Worm (Caenorhabditis elegans) whole organism, L3 larva: ENCODE data around the gene AH6.3.
A peak's percentile ranks its signal among the peaks of the same experiment; 100 is the strongest.

Source experiments
- ZK546.5 ChIP-seq: sonication (generic microtip); optimal IDR thresholded peaks from 2 replicates; lab custom pipeline; 2017; ENCODE audit warnings: missing biosample characterization, missing genetic modification characterization
- aly-2 ChIP-seq: fragments of 150-350 bp; optimal IDR thresholded peaks from 2 replicates; lab custom pipeline; 2014; ENCODE audit warnings: missing biosample characterization, missing genetic modification characterization
- ama-1 ChIP-seq: fragments of 150-350 bp; optimal IDR thresholded peaks from 2 replicates; lab custom pipeline; 2018
- ceh-16 ChIP-seq: sonication (generic microtip); optimal IDR thresholded peaks from 2 replicates; lab custom pipeline; 2017; ENCODE audit warnings: missing biosample characterization, missing genetic modification characterization
- egl-27 ChIP-seq: sonication (generic microtip); optimal IDR thresholded peaks from 4 replicates; lab custom pipeline; 2017; ENCODE audit warnings: missing biosample characterization, missing genetic modification reagents, missing genetic modification characterization
- elt-1 ChIP-seq: fragments of 150-350 bp; optimal IDR thresholded peaks from 2 replicates; lab custom pipeline; 2014; ENCODE audit warnings: missing biosample characterization, missing genetic modification characterization
- elt-2 ChIP-seq: sonication (generic microtip); optimal IDR thresholded peaks from 2 replicates; lab custom pipeline; 2016; ENCODE audit warnings: missing genetic modification reagents, mild to moderate bottlenecking, missing genetic modification characterization, missing compliant biosample characterization
- fkh-10 ChIP-seq: sonication (generic microtip); optimal IDR thresholded peaks from 2 replicates; lab custom pipeline; 2017; ENCODE audit warnings: missing biosample characterization, missing genetic modification reagents, missing genetic modification characterization
- hmg-11 ChIP-seq: sonication (generic microtip); optimal IDR thresholded peaks from 2 replicates; lab custom pipeline; 2016; ENCODE audit warnings: missing genetic modification characterization, missing compliant biosample characterization
- lin-15B ChIP-seq: fragments of 150-350 bp; optimal IDR thresholded peaks from 2 replicates; lab custom pipeline; 2014; ENCODE audit warnings: missing biosample characterization, missing genetic modification characterization
- lin-39 ChIP-seq: fragments of 150-350 bp; optimal IDR thresholded peaks from 2 replicates; lab custom pipeline; 2018; ENCODE audit warnings: missing biosample characterization, missing genetic modification reagents, missing genetic modification characterization
- lsy-12 ChIP-seq: sonication (generic microtip); optimal IDR thresholded peaks from 2 replicates; lab custom pipeline; 2016; ENCODE audit warnings: mild to moderate bottlenecking, missing genetic modification characterization, missing compliant biosample characterization
- nfya-1 ChIP-seq: sonication (generic microtip); optimal IDR thresholded peaks from 2 replicates; lab custom pipeline; 2017; ENCODE audit warnings: missing genetic modification characterization, mild to moderate bottlenecking, missing compliant biosample characterization, antibody characterized with exemption, moderate library complexity; ENCODE audit not compliant: insufficient read depth
- nhr-11 ChIP-seq: fragments of 150-350 bp; optimal IDR thresholded peaks from 2 replicates; lab custom pipeline; 2014; ENCODE audit warnings: missing biosample characterization, missing genetic modification characterization
- nhr-23 ChIP-seq: fragments of 150-350 bp; optimal IDR thresholded peaks from 2 replicates; lab custom pipeline; 2014; ENCODE audit warnings: missing biosample characterization, missing genetic modification reagents, missing genetic modification characterization
- nhr-25 ChIP-seq: sonication (generic microtip); optimal IDR thresholded peaks from 2 replicates; lab custom pipeline; 2017; ENCODE audit warnings: missing biosample characterization, missing genetic modification characterization
- nhr-43 ChIP-seq: sonication (generic microtip); optimal IDR thresholded peaks from 2 replicates; lab custom pipeline; 2016; ENCODE audit warnings: mild to moderate bottlenecking, missing genetic modification characterization, missing compliant biosample characterization; ENCODE audit not compliant: poor library complexity, severe bottlenecking
- nhr-67 ChIP-seq: fragments of 150-350 bp; optimal IDR thresholded peaks from 2 replicates; lab custom pipeline; 2014; ENCODE audit warnings: missing biosample characterization, missing genetic modification characterization
- nhr-77 ChIP-seq: fragments of 150-350 bp; optimal IDR thresholded peaks from 2 replicates; lab custom pipeline; 2014; ENCODE audit warnings: missing biosample characterization, missing genetic modification characterization
- pha-4 ChIP-seq: fragments of 150-350 bp; optimal IDR thresholded peaks from 2 replicates; lab custom pipeline; 2014; ENCODE audit warnings: missing biosample characterization, missing genetic modification reagents, missing genetic modification characterization
- snpc-4 ChIP-seq: fragments of 150-350 bp; optimal IDR thresholded peaks from 2 replicates; lab custom pipeline; 2014; ENCODE audit warnings: missing biosample characterization, missing genetic modification characterization
- unc-39 ChIP-seq: sonication (generic microtip); optimal IDR thresholded peaks from 4 replicates; lab custom pipeline; 2017; ENCODE audit warnings: missing biosample characterization, missing genetic modification characterization
- ztf-11 ChIP-seq: fragments of 150-350 bp; optimal IDR thresholded peaks from 2 replicates; lab custom pipeline; 2014; ENCODE audit warnings: missing biosample characterization, missing genetic modification characterization

AH6.3 gene

ce11 chrII:9566045-9566444 lies 47.2 kb downstream of the AH6.3 start:
- TF ChIP-seq lsy-12 = peak; percentile 70
- TF ChIP-seq ZK546.5 (tag; lab: Kevin White, UChicago) = no peak
- peak; percentile 53 for TF ChIP-seq nhr-23 (tag; lab: Kevin White, UChicago)
- TF ChIP-seq fkh-10 (GFP tag; lab: Kevin White, UChicago) = no peak
- peak; percentile 37 for TF ChIP-seq elt-2 (tag; lab: Kevin White, UChicago)
- TF ChIP-seq egl-27 (tag; lab: Kevin White, UChicago) = no peak
- TF ChIP-seq snpc-4 (tag; lab: Kevin White, UChicago) = no peak
- TF ChIP-seq ama-1 (lab: Kevin White, UChicago) = no peak
- TF ChIP-seq aly-2 (tag; lab: Kevin White, UChicago) = no peak
- no peak for TF ChIP-seq ztf-11 (tag; lab: Kevin White, UChicago)
- no peak for TF ChIP-seq lin-39 (tag; lab: Kevin White, UChicago)
- TF ChIP-seq nhr-67 (tag; lab: Kevin White, UChicago) = no peak
- no peak for TF ChIP-seq ceh-16 (tag; lab: Kevin White, UChicago)
- TF ChIP-seq hmg-11 (tag; lab: Kevin White, UChicago) = peak; percentile 63
- TF ChIP-seq unc-39 (tag; lab: Kevin White, UChicago) = peak; percentile 23
- no peak for TF ChIP-seq lin-15B (tag; lab: Kevin White, UChicago)
- TF ChIP-seq nhr-43 = peak; percentile 33
- TF ChIP-seq nhr-77 = peak; percentile 72
- TF ChIP-seq nhr-11 = no peak
- TF ChIP-seq nhr-25 (tag; lab: Kevin White, UChicago) = peak; percentile 42
- TF ChIP-seq elt-1 (tag; lab: Kevin White, UChicago) = no peak
- TF ChIP-seq pha-4 (tag; lab: Kevin White, UChicago) = peak; percentile 1
- TF ChIP-seq nfya-1 (tag; lab: Kevin White, UChicago) = peak; percentile 24
- TF ChIP-seq, all 47 proteins: peak for 10
